Worm (Caenorhabditis elegans) whole organism, L4/young adult: ENCODE data around the gene F59B2.13.

Experiments
- dao-5 ChIP-seq: sonication (generic microtip); optimal IDR thresholded peaks from 2 replicates; lab custom pipeline; 2016; ENCODE audit warnings: missing genotype, missing genetic modification characterization, moderate library complexity, missing compliant biosample characterization
- him-1 ChIP-seq: sonication (generic microtip); optimal IDR thresholded peaks from 2 replicates; lab custom pipeline; 2016; ENCODE audit warnings: missing genotype, missing genetic modification reagents, missing genetic modification characterization, missing compliant biosample characterization

DNA sequence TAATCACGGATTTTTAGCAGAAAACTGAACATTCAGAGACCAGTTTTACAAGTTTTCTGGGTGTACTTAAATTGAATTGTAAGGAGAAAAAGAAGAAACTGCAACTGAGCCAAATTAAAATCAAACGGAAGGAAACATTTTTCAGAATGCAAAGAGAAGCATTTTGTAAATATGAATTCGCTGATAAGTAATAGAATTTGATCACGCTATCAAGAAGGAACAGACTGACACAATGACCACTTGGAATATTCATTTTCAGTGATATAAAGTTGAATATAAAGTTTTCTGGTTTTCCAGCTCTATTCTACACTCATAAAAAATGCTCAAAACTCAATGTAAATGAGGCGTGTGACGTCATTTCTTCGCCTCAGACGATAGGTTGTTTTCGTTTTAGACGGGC, 7.3 kb upstream of the F59B2.13 start:
- TF ChIP-seq dao-5 (tag; lab: Kevin White, UChicago): no peak
- no peak for TF ChIP-seq him-1 (tag; lab: Kevin White, UChicago)
